Worm (Caenorhabditis elegans): ENCODE measurements around the gene R04E5.8.

ce11 chrX:8835405-8835804 is 29.5 kb upstream of the R04E5.8 start, which contains the start of gene sec-15:
- no peak for TF ChIP-seq hlh-8 (tag; optimal IDR thresholded peaks at IDR 0.05)
- TF ChIP-seq ceh-34 (tag; optimal IDR thresholded peaks at IDR 0.05), result no peak
